Fruit fly (Drosophila melanogaster) ovary, adult (tissue): ENCODE results near the gene pkm.

ENCODE experiments used
- CG17801 ChIP-seq: fragments of 200-800 bp; optimal IDR thresholded peaks from 2 replicates; lab custom pipeline; 2019; ENCODE audit warnings: missing biosample characterization, mild to moderate bottlenecking, missing genetic modification characterization, moderate library complexity; ENCODE audit not compliant: partially characterized antibody

pkm gene

DNA sequence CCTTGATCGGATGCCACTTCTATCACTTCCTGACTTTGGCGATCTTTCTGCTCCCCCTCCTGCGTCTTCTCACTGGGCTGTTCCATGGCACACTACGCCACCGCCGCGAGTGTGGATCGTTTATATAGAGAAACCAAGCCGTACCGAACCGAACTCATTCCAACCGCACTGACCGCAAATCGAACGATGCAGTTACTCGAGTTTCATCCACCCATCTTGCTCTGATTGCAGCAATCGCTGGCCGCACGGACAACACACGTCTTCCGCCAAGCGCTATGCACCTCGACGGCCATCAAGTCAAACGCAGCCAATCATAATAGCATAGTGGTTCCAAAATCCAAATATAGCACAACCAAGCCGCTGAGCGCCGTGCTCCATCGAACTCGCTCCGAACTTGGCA lies at the start of gene pkm:
Gene pkm (minus strand): TSS at position 101 of the 400 bp plus-strand sequence.
- no peak for TF ChIP-seq CG17801

- TF ChIP-seq CG17801: no peak
Observed at dm6 chrX:11631704-11632103, 47.7 kb upstream of the pkm start.

DNA sequence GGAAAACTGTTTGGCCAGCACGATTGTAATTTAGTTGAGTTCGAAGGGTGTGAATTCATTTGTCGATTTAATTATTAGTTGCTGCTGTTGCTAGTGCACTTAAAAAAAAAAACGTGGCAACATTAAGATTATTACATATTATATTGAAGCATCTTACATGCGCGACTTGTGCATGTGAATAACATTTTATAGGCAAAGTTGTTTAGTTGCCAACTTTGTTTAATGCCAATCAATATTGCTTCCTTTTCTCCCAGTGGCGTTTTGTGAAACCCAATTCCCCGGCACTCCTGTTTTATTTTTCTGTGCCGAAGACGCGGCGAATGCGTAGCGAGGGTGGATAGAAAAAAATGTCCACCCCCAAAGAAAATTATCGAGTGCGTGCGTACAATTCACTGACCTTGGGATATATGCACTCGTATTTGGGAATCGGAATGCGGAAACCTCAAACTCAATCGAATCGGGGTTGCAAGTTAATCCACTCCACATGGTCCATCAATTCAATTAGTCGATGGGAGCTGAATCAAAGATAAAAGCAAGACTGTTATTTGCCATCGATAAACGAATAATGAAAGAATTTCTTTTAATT lies 45.1 kb upstream of the pkm start:
- no peak for TF ChIP-seq CG17801

DNA sequence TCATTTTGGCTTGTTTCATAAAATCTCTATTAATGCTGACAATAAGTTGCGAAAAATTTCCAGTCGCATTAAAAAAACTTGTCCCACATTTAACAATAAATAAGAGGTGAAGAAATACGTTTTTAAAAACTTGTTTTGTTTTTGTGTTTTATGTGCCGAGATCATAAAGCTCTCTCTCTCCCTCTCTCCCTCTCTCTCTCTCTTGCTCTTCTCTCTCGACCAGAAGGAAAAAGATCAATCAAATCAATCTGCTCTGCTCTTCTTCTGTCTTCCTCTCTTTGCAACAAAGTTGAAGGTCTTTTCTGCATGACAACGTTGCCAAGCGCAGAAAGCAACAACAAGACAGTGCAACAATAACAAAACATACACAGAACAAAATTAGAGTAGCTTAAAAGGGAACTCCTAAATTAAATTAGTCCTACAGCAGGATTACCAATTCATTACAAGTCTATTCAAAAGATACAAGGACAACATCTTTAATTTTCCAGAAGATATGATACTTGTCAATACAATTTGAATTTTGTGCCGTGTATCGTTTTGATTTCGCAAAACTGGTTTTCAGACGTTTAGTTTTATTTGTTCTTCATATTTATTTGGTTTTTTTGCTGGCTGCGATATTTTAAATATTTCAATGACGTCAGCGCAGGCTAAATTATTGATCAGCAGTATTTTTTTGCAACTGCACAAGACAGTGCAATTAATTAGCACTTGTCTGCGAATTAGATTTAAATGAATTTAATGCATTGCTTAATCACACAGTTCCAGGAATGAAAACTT lies 38.9 kb upstream of the pkm start:
- peak; percentile 96 for TF ChIP-seq CG17801

DNA sequence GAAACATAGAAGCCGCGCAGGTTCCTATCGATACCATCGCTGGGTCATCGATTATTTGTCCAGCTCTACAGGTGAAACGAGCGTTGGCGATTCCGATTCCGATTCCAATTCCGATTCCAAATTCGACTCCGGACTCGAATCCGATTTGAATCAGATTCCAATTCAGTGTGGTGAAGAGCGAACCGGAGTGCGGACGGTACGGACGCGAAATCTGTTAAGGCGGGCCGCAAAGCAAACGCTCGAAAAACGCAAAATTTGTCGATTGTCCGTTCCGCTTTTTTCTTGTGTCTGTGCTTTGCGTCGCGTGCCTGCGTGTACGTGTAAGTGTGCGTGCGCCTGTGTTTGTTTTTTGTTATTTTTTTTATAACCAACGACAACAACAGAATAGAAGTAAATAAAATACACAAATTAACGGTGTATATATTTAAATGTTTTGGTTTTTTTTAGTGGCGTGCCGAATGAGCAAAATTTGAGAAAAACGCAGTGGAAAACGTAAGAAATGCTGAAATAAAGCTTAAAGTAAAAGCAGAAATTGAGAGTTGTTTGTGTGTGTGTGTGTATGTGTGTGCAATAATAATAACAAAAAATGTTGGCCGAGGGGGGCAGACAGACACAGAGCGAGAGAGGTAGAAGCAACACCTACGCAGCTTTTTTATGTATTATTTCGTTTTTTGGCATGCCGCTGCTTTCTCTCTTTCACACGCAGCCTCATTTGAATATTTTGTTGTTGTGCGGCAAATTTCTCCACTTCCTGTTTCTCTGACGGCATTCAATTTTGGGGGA lies 38.1 kb upstream of the pkm start, which contains the start of gene Ptp10D:
Gene Ptp10D (plus strand): TSS at position 150 of the 783 bp plus-strand sequence.
- TF ChIP-seq CG17801: peak; percentile 64

- TF ChIP-seq CG17801: no peak
Observed at dm6 chrX:11621315-11621865, 37.4 kb upstream of the pkm start.

- TF ChIP-seq CG17801: no peak
Observed at dm6 chrX:11620527-11620926, 36.6 kb upstream of the pkm start.

DNA sequence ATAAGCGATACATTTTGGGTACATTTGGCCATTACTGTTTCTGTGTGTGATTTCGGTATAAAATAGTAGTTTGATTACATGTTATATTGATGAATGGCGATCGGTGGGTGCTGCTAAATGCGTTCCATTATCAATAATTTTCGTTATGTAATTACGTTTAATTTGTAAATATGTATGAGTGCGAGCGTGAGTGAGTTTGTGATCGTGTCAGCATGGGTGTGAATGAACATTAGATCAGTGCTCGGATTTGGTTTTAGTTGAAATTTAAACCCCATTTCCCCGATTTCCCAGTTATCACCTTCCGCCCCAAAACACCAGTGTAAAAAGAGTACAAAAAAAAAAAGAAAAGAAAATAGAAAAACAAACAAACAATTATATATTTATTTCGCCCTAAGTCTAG lies 35.6 kb upstream of the pkm start:
- TF ChIP-seq CG17801: no peak

DNA sequence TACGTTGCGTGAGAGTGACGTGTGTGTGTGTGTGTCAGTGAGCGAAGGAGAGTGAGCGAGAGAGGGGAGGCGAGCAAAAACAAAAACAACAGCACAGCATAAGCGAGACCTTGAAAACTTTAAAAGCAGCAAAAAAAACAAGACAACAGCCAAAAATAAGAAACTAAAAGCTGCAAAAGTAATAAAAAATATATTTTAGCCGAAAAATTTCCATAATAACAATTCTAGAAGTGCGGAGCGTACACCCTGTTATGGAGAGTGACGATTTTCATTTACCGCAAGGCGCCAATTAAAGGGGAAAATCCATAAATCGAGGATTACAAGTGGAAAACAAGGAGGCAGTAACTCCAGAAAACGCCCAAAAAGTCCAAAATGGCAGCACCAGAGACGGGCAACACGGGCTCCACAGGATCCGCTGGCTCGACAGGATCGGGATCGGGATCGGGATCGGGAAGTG lies 32.5 kb upstream of the pkm start:
- TF ChIP-seq CG17801: no peak

- peak; percentile 49 for TF ChIP-seq CG17801
Observed at dm6 chrX:11615652-11616495, 31.9 kb upstream of the pkm start, which contains the start of the genes RPA3 and Met. Gene RPA3 (minus strand): TSS chrX:11615840. Gene Met (plus strand): TSS chrX:11616124.

- peak; percentile 38 for TF ChIP-seq CG17801
Observed at dm6 chrX:11611645-11612079, 27.7 kb upstream of the pkm start, which contains the start of the genes CG2247 and CG1703. Gene CG2247 (minus strand): TSS chrX:11611652. Gene CG1703 (plus strand): TSS chrX:11611927.

- no peak for TF ChIP-seq CG17801
Observed at dm6 chrX:11611056-11611644, 27.2 kb upstream of the pkm start.

DNA sequence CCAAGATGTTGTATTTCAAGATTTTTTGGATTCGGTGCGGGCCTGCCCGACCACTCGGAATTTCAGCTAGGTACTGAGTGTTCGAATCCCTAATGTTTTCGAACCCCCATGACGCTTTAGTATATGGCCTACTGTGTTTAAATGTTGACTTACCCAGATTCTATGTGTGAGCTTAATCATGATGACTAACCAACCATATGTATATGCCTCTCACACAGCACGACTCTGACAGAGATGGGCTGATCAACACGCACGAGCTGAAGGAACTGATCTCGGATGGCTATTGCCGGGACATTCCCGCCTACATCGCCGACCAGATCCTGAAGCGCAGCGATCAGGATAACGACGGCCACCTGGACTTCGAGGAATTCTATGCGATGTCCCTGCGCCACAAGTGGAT lies 20.1 kb upstream of the pkm start, which contains the start of gene CG2533:
Gene CG2533 (minus strand): TSS at position 101 of the 400 bp plus-strand sequence.
- TF ChIP-seq CG17801: no peak

DNA sequence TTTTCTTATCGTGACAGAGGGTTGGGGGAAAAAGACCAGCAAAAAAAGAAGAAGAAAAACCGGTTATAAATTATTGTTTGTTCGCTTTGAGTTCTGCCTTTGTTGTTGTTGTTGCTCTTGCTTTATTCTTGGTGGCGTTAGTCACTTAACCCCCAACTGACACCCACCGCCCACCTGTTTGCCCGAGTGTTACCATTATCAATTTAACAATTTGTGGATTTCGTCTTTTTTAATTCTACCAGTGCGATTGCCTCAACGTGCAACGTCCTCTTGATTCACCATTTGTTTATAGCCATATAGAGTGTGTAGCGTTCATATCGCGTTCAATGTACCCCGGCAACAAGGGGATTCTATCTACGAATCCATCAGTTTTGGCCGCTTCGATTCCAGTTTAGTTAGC lies 17.4 kb upstream of the pkm start:
- no peak for TF ChIP-seq CG17801

DNA sequence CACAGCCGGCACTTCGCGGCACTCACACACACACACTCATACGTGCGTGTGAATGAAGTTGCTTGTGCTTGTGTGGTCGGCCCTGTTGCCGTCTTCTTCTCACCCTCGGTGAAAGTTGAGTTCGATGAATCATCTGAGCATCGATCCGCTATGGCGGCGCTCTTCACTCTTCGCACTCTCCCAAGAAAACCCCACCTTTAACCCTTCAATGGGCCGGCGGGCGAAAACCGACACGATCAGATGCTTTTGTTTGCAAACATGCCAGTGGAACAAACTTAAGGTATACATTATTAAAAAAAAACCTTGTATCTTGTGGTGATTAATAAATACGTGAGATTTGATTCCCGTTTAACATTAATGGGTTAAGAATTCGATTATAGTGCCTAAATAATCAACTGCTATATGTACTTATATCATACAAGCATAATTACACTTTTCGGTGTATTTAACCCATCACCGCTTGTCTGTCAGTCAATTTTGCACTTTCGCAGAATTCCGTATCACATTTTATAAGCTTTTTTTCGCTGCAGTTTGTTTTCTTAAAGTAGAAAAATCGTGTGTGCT lies 16.9 kb upstream of the pkm start:
- peak; percentile 48 for TF ChIP-seq CG17801
